Worm (Caenorhabditis elegans) whole organism, young adult: ENCODE results near the gene K02E2.7.

Experiments
- B0035.1 ChIP-seq: sonication (generic microtip); optimal IDR thresholded peaks from 2 replicates; lab custom pipeline; 2016; ENCODE audit warnings: missing genetic modification characterization, mild to moderate bottlenecking, missing compliant biosample characterization, missing genotype, missing genetic modification reagents
- C17E4.6 ChIP-seq: fragments of 200-800 bp; sonication (Bioruptor generic); IDR thresholded peaks from 2 replicates; pipeline ENCODE4 v1.3.6; 2022; ENCODE audit warnings: missing genetic modification reagents, missing genetic modification characterization, missing compliant biosample characterization
- ceh-100 ChIP-seq: fragments of 200-800 bp; sonication (Bioruptor generic); IDR thresholded peaks from 2 replicates; pipeline ENCODE4 v1.3.6; 2022; ENCODE audit warnings: missing genetic modification reagents, missing genetic modification characterization, missing compliant biosample characterization
- ceh-27 ChIP-seq: fragments of 200-800 bp; sonication (Bioruptor generic); optimal IDR thresholded peaks from 2 replicates; lab custom pipeline; 2018; ENCODE audit warnings: mild to moderate bottlenecking, missing genetic modification characterization, moderate library complexity, missing compliant biosample characterization
- chd-7 ChIP-seq: sonication (generic microtip); optimal IDR thresholded peaks from 2 replicates; lab custom pipeline; 2016; ENCODE audit warnings: mild to moderate bottlenecking, missing genetic modification characterization, moderate library complexity, missing compliant biosample characterization
- hmg-1.2 ChIP-seq: fragments of 200-800 bp; sonication (Bioruptor generic); IDR thresholded peaks from 2 replicates; pipeline ENCODE4 v1.3.6; 2022; ENCODE audit warnings: missing genetic modification reagents, missing genetic modification characterization, missing compliant biosample characterization
- nhr-90 ChIP-seq: sonication (generic microtip); optimal IDR thresholded peaks from 2 replicates; lab custom pipeline; 2016; ENCODE audit warnings: missing genotype, mild to moderate bottlenecking, missing genetic modification characterization, missing compliant biosample characterization
- snpc-1.1 ChIP-seq: sonication (generic microtip); optimal IDR thresholded peaks from 2 replicates; lab custom pipeline; 2017; ENCODE audit warnings: missing genetic modification characterization, mild to moderate bottlenecking, missing compliant biosample characterization, antibody characterized with exemption, moderate library complexity, missing genotype, missing genetic modification reagents; ENCODE audit not compliant: insufficient read depth
- ztf-6 ChIP-seq: fragments of 200-800 bp; sonication (Bioruptor generic); IDR thresholded peaks from 2 replicates; pipeline ENCODE4 v1.3.6; 2022; ENCODE audit warnings: missing genetic modification reagents, missing genetic modification characterization, missing compliant biosample characterization

- no peak for TF ChIP-seq ztf-6 (GFP tag; lab: Robert Waterston, UW)
- TF ChIP-seq hmg-1.2 = no peak
- TF ChIP-seq ceh-100 (GFP tag; lab: Robert Waterston, UW) = no peak
- TF ChIP-seq ceh-27 (GFP tag; lab: Kevin White, UChicago) = no peak
- TF ChIP-seq C17E4.6 = no peak
- no peak for TF ChIP-seq B0035.1 (tag; lab: Kevin White, UChicago)
- TF ChIP-seq nhr-90 (tag; lab: Kevin White, UChicago) = no peak
- no peak for TF ChIP-seq chd-7 (tag; lab: Kevin White, UChicago)
- no peak for TF ChIP-seq snpc-1.1
Observed at ce11 chrV:20338020-20338419, 48.8 kb downstream of the K02E2.7 start.
